Fruit fly (Drosophila melanogaster) whole organism, embryonic: Measurements from ENCODE around the gene CG15725.
A peak's percentile ranks its signal among the peaks of the same experiment; 100 is the strongest.

ENCODE experiments used
- C15 ChIP-seq: fragments of 200-800 bp; sonication (Bioruptor generic); IDR thresholded peaks from 3 replicates; pipeline ENCODE4 v1.3.6; 2022; ENCODE audit warnings: missing biosample characterization, missing genetic modification characterization
- CG1024 ChIP-seq: fragments of 200-800 bp; sonication (Bioruptor generic); IDR thresholded peaks from 2 replicates; pipeline ENCODE4 v1.3.6; 2022; ENCODE audit warnings: missing biosample characterization, missing genetic modification characterization
- CG14014 ChIP-seq: fragments of 200-800 bp; sonication (Bioruptor generic); IDR thresholded peaks from 2 replicates; pipeline ENCODE4 v1.3.6; 2022; ENCODE audit warnings: missing biosample characterization, missing genetic modification characterization
- CG16813 ChIP-seq: fragments of 200-800 bp; sonication (Bioruptor generic); IDR thresholded peaks from 3 replicates; pipeline ENCODE4 v1.3.6; 2022; ENCODE audit warnings: missing biosample characterization, missing genetic modification characterization; ENCODE audit not compliant: partially characterized antibody
- CG1792 ChIP-seq: fragments of 200-800 bp; sonication (Bioruptor generic); optimal IDR thresholded peaks from 2 replicates; lab custom pipeline; 2016; ENCODE audit warnings: missing biosample characterization, missing genetic modification characterization
- CG2129 ChIP-seq: fragments of 200-800 bp; sonication (Bioruptor generic); IDR thresholded peaks from 2 replicates; pipeline ENCODE4 v1.3.6; 2022; ENCODE audit warnings: missing biosample characterization, missing genetic modification characterization; ENCODE audit not compliant: partially characterized antibody
- CG2712 ChIP-seq: fragments of 200-800 bp; optimal IDR thresholded peaks from 3 replicates; lab custom pipeline; 2019; ENCODE audit warnings: missing biosample characterization, mild to moderate bottlenecking, missing genetic modification characterization, moderate library complexity
- CG30403 ChIP-seq: fragments of 200-800 bp; sonication (Bioruptor generic); optimal IDR thresholded peaks from 3 replicates; lab custom pipeline; 2016; ENCODE audit warnings: missing biosample characterization, missing genetic modification characterization
- CG30431 ChIP-seq: fragments of 200-800 bp; sonication (Bioruptor generic); optimal IDR thresholded peaks from 2 replicates; lab custom pipeline; 2017; ENCODE audit warnings: missing biosample characterization, missing genetic modification characterization
- CG3163 ChIP-seq: fragments of 200-800 bp; sonication (Bioruptor generic); optimal IDR thresholded peaks from 3 replicates; lab custom pipeline; 2016; ENCODE audit warnings: missing biosample characterization, missing genetic modification characterization
- CG43689 ChIP-seq: fragments of 200-800 bp; sonication (Bioruptor generic); IDR thresholded peaks from 2 replicates; pipeline ENCODE4 v1.3.6; 2022; ENCODE audit warnings: missing biosample characterization, missing genetic modification characterization
- CG4730 ChIP-seq: fragments of 200-800 bp; sonication (Bioruptor generic); IDR thresholded peaks from 2 replicates; pipeline ENCODE4 v1.3.6; 2022; ENCODE audit warnings: missing biosample characterization, missing genetic modification characterization
- CG6813 ChIP-seq: fragments of 200-800 bp; sonication (Bioruptor generic); optimal IDR thresholded peaks from 2 replicates; lab custom pipeline; 2017; ENCODE audit warnings: missing biosample characterization, missing genetic modification characterization, mild to moderate bottlenecking, moderate library complexity, missing genetic modification reagents
- CG7372 ChIP-seq: fragments of 200-800 bp; sonication (Bioruptor generic); IDR thresholded peaks from 2 replicates; pipeline ENCODE4 v1.3.6; 2022; ENCODE audit warnings: missing biosample characterization, missing genetic modification characterization
- CG8478 ChIP-seq: fragments of >200 bp; optimal IDR thresholded peaks from 2 replicates; lab custom pipeline; 2018
- CG9215 ChIP-seq: fragments of 200-800 bp; sonication (Bioruptor generic); IDR thresholded peaks from 2 replicates; pipeline ENCODE4 v1.3.6; 2022; ENCODE audit warnings: missing biosample characterization, missing genetic modification characterization
- CHES-1-like ChIP-seq: fragments of 200-800 bp; sonication (Bioruptor generic); optimal IDR thresholded peaks from 2 replicates; lab custom pipeline; 2016; ENCODE audit warnings: missing biosample characterization, missing genetic modification characterization
- CTCF ChIP-seq: fragments of 200-800 bp; sonication (Bioruptor generic); optimal IDR thresholded peaks from 2 replicates; lab custom pipeline; 2017; ENCODE audit warnings: missing biosample characterization, mild to moderate bottlenecking, missing genetic modification characterization, moderate library complexity
- Camta ChIP-seq: fragments of 200-800 bp; sonication (Bioruptor generic); optimal IDR thresholded peaks from 2 replicates; lab custom pipeline; 2016; ENCODE audit warnings: missing biosample characterization, missing genetic modification characterization
- Dip3 ChIP-seq: fragments of 200-800 bp; sonication (Bioruptor generic); optimal IDR thresholded peaks from 3 replicates; lab custom pipeline; 2016; ENCODE audit warnings: missing biosample characterization, missing genetic modification characterization
- Doc2 ChIP-seq: fragments of 200-800 bp; sonication (Bioruptor generic); IDR thresholded peaks from 2 replicates; pipeline ENCODE4 v1.3.6; 2022; ENCODE audit warnings: missing biosample characterization, missing genetic modification characterization
- E2f1 ChIP-seq: fragments of 200-800 bp; sonication (Bioruptor generic); IDR thresholded peaks from 2 replicates; pipeline ENCODE4 v1.3.6; 2022; ENCODE audit warnings: missing biosample characterization, missing genetic modification characterization
- H15 ChIP-seq: fragments of 200-800 bp; sonication (Bioruptor generic); IDR thresholded peaks from 3 replicates; pipeline ENCODE4 v1.3.6; 2022; ENCODE audit warnings: missing biosample characterization, missing genetic modification characterization
- MBD-R2 ChIP-seq: fragments of 200-800 bp; sonication (Bioruptor generic); IDR thresholded peaks from 2 replicates; pipeline ENCODE4 v1.3.6; 2022; ENCODE audit warnings: missing biosample characterization, missing genetic modification characterization
- NK7.1 ChIP-seq: fragments of 200-800 bp; sonication (Bioruptor generic); optimal IDR thresholded peaks from 3 replicates; lab custom pipeline; 2016; ENCODE audit warnings: missing biosample characterization, missing genetic modification characterization
- Nf-YA ChIP-seq: fragments of 200-800 bp; sonication (Bioruptor generic); IDR thresholded peaks from 2 replicates; pipeline ENCODE4 v1.3.6; 2022; ENCODE audit warnings: missing biosample characterization, missing genetic modification characterization
- Nf-YC ChIP-seq: fragments of 200-800 bp; optimal IDR thresholded peaks from 3 replicates; lab custom pipeline; 2019; ENCODE audit warnings: missing biosample characterization, mild to moderate bottlenecking, missing genetic modification characterization, moderate library complexity
- Ptx1 ChIP-seq: fragments of 200-800 bp; sonication (Bioruptor generic); IDR thresholded peaks from 2 replicates; pipeline ENCODE4 v1.3.6; 2022; ENCODE audit warnings: missing biosample characterization, missing genetic modification characterization
- Sox102F ChIP-seq: fragments of 200-800 bp; sonication (Bioruptor generic); optimal IDR thresholded peaks from 2 replicates; lab custom pipeline; 2018; ENCODE audit warnings: missing biosample characterization, mild to moderate bottlenecking, missing genetic modification characterization, moderate library complexity
- Ssrp ChIP-seq: fragments of 200-800 bp; sonication (Bioruptor generic); optimal IDR thresholded peaks from 2 replicates; lab custom pipeline; 2018; ENCODE audit warnings: missing biosample characterization, mild to moderate bottlenecking, missing genetic modification characterization, moderate library complexity
- aop ChIP-seq: fragments of 200-800 bp; sonication (Bioruptor generic); IDR thresholded peaks from 2 replicates; pipeline ENCODE4 v1.3.6; 2022; ENCODE audit warnings: missing biosample characterization, missing genetic modification characterization
- danr ChIP-seq: fragments of 200-800 bp; sonication (Bioruptor generic); IDR thresholded peaks from 2 replicates; pipeline ENCODE4 v1.3.6; 2022; ENCODE audit warnings: missing biosample characterization, missing genetic modification characterization
- dati ChIP-seq: fragments of 200-800 bp; sonication (Bioruptor generic); IDR thresholded peaks from 2 replicates; pipeline ENCODE4 v1.3.6; 2022; ENCODE audit warnings: missing biosample characterization, missing genetic modification characterization
- emc ChIP-seq: fragments of 200-800 bp; sonication (Bioruptor generic); optimal IDR thresholded peaks from 2 replicates; lab custom pipeline; 2016; ENCODE audit warnings: missing biosample characterization, missing genetic modification characterization
- fd3F ChIP-seq: fragments of 200-800 bp; sonication (Bioruptor generic); optimal IDR thresholded peaks from 2 replicates; lab custom pipeline; 2018; ENCODE audit warnings: missing biosample characterization, mild to moderate bottlenecking, missing genetic modification characterization, moderate library complexity
- insv ChIP-seq, 2 experiments: fragments of 200-800 bp; sonication (Bioruptor generic); optimal IDR thresholded peaks; 3 replicates each; lab custom pipeline; 2016 to 2018; ENCODE audit warnings: missing biosample characterization in 2 of 2, missing genetic modification characterization in 2 of 2
- jing ChIP-seq: fragments of 200-800 bp; sonication (Bioruptor generic); optimal IDR thresholded peaks from 2 replicates; lab custom pipeline; 2018; ENCODE audit warnings: missing biosample characterization, mild to moderate bottlenecking, missing genetic modification characterization
- lab ChIP-seq: fragments of 200-800 bp; sonication (Bioruptor generic); optimal IDR thresholded peaks from 3 replicates; lab custom pipeline; 2017; ENCODE audit warnings: missing biosample characterization, missing genetic modification characterization, mild to moderate bottlenecking, moderate library complexity, missing genetic modification reagents
- lola ChIP-seq, 3 experiments: fragments of >200 bp in 2 of 3; fragments of 200-800 bp in 1 of 3; sonication (Bioruptor generic) in 1 of 3; optimal IDR thresholded peaks; 2 replicates each; lab custom pipeline; 2017 to 2019; ENCODE audit warnings: missing biosample characterization in 3 of 3, missing genetic modification characterization in 3 of 3, mild to moderate bottlenecking in 1 of 3, moderate library complexity in 1 of 3
- otp ChIP-seq: fragments of 200-800 bp; sonication (Bioruptor generic); IDR thresholded peaks from 3 replicates; pipeline ENCODE4, ENCODE4 v1.3.6; 2022; ENCODE audit warnings: missing biosample characterization, missing genetic modification characterization
- phol ChIP-seq: fragments of 200-800 bp; sonication (Bioruptor generic); optimal IDR thresholded peaks from 3 replicates; lab custom pipeline; 2018; ENCODE audit warnings: missing biosample characterization, mild to moderate bottlenecking, missing genetic modification characterization, moderate library complexity
- slbo ChIP-seq: fragments of 200-800 bp; sonication (Bioruptor generic); IDR thresholded peaks from 2 replicates; pipeline ENCODE4 v1.3.6; 2022; ENCODE audit warnings: missing biosample characterization, missing genetic modification characterization
- sob ChIP-seq: fragments of 200-800 bp; sonication (Bioruptor generic); IDR thresholded peaks from 2 replicates; pipeline ENCODE4 v1.3.6; 2022; ENCODE audit warnings: missing biosample characterization, missing genetic modification characterization
- ssp ChIP-seq: fragments of 200-800 bp; sonication (Bioruptor generic); IDR thresholded peaks from 2 replicates; pipeline ENCODE4 v1.3.6; 2022; ENCODE audit warnings: missing biosample characterization, missing genetic modification characterization
- vvl ChIP-seq: fragments of 200-800 bp; sonication (Bioruptor generic); IDR thresholded peaks from 2 replicates; pipeline ENCODE4 v1.3.6; 2022; ENCODE audit warnings: missing biosample characterization, missing genetic modification characterization
- wdn ChIP-seq: fragments of 200-800 bp; sonication (Bioruptor generic); IDR thresholded peaks from 2 replicates; pipeline ENCODE4 v1.3.6; 2022; ENCODE audit warnings: missing biosample characterization, missing genetic modification characterization
- z ChIP-seq: fragments of 200-800 bp; sonication (Bioruptor generic); IDR thresholded peaks from 3 replicates; pipeline ENCODE4 v1.3.6; 2022; ENCODE audit warnings: missing biosample characterization, missing genetic modification characterization
- zen2 ChIP-seq: fragments of 200-800 bp; sonication (Bioruptor generic); IDR thresholded peaks from 3 replicates; pipeline ENCODE4 v1.3.6; 2022; ENCODE audit warnings: missing biosample characterization, missing genetic modification characterization; ENCODE audit not compliant: partially characterized antibody

Gene CG15725

DNA sequence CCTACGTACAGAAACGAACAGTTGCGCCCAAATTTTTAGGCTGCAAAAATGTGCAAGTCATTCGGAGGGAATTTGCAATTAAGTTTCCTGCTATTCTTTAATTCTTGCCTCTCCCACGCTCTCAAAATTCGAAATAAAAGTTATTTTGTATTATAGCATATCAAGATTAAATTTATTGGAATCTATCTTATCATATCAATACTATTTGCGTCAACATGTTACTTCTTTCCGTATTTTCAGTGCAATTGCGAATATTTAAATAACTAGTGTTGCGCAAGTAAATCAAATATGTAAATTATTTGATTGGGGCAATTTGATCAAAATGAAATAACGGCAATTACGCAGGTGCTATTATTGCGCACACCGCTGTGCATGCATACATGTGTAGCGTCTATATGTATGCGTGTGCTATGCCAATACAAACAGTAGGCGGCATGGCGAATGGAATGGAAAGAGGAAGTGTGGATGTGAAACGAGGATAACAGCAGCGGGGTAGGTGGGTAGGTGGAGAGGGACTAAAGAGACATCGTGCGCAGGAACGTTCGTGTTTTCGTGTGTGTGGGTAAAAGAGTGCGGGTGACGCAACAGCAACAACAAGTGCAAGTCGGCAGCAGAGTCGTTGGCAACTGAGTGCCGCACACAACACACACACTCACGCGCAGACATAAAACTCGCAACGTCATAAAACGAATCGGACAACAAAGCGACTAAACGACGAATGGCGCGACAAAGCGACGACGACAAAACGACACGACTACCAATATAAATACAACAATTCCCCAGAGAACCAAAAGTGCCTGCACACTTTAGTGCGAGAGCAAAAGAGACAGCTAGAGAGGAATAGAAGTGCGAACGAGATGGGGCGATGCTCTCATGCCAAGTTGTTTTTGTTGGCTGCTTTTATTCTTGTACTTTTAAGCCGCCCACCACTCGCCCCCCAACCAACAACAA is 30.1 kb downstream of the CG15725 start (continued):
- peak; percentile 93 for TF ChIP-seq Sox102F
- peak; percentile 81 for TF ChIP-seq CG7372 (GFP tag; lab: Robert Waterston, UW)
- TF ChIP-seq Nf-YA (GFP tag; lab: Robert Waterston, UW), result peak; percentile 76; the same call in 1 of the 2 replicates
- peak; percentile 81 for TF ChIP-seq Nf-YC

DNA sequence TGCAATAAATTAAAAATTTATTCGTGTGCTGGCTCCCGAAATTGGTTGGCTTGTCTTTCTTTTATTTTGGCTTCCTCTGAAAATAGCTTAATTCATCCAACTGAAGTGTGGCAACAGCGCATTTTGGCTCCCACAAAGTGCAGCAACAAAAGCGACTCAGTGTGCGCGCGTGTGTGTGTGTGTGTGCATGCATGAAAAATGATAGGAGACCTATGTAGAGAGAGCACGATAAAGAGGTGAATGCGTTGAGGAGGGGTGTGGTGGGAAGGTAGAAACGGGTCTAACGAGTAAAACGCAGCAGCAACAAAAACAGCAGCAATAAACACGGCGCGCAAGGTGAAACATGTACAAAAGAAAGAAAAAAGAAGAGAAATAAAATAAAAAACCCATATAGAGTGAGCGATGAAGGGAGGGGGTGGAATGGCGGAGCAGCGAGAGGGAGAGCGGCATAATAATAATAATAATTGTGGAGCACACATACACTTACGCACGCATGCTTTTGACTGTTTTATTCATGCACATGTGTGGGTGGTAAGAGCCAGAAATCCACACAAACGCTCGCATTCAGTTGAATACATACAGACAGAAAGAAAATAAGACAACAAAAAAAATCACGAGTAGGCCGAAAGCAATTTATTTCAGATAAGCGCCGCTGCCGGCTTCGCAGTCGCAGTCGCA is 31.5 kb downstream of the CG15725 start:
- TF ChIP-seq aop (GFP tag; lab: Robert Waterston, UW), result no peak
- TF ChIP-seq Ssrp (tag; lab: Kevin White, UChicago), result no peak
- no peak for TF ChIP-seq CG6813 (GFP tag; lab: Kevin White, UChicago)
- TF ChIP-seq sob (GFP tag; lab: Robert Waterston, UW), result no peak
- no peak for TF ChIP-seq jing (GFP tag; lab: Kevin White, UChicago)
- TF ChIP-seq CG30403 (GFP tag; lab: Kevin White, UChicago), result no peak
- TF ChIP-seq phol (tag; lab: Kevin White, UChicago), result no peak
- TF ChIP-seq CG1024, result no peak
- TF ChIP-seq CG1792 (GFP tag; lab: Kevin White, UChicago), result no peak
- peak; percentile 38 for TF ChIP-seq CG3163
- no peak for TF ChIP-seq z (GFP tag; lab: Robert Waterston, UW)
- no peak for TF ChIP-seq danr
- no peak for TF ChIP-seq C15
- TF ChIP-seq MBD-R2 (GFP tag; lab: Robert Waterston, UW), result no peak
- no peak for TF ChIP-seq wdn (GFP tag; lab: Robert Waterston, UW)
- no peak for TF ChIP-seq Dip3 (GFP tag; lab: Kevin White, UChicago)
- TF ChIP-seq slbo (GFP tag; lab: Robert Waterston, UW), result no peak
- no peak for TF ChIP-seq E2f1
- no peak for TF ChIP-seq CG8478 (lab: Kevin White, UChicago)
- no peak for TF ChIP-seq lab (GFP tag; lab: Kevin White, UChicago)
- no peak for TF ChIP-seq Ptx1 (GFP tag; lab: Robert Waterston, UW)
- TF ChIP-seq CG14014 (GFP tag; lab: Robert Waterston, UW), result no peak
- TF ChIP-seq fd3F (GFP tag; lab: Kevin White, UChicago), result no peak
- no peak for TF ChIP-seq CG30431 (GFP tag; lab: Kevin White, UChicago)
- no peak for TF ChIP-seq CG16813
- TF ChIP-seq Camta (GFP tag; lab: Kevin White, UChicago), result no peak
- TF ChIP-seq H15 (GFP tag; lab: Robert Waterston, UW), result no peak
- no peak for TF ChIP-seq CG2129
- no peak for TF ChIP-seq CG2712 (tag; lab: Kevin White, UChicago)
- peak; percentile 31; the same call in 1 of the 3 replicates for TF ChIP-seq otp
- TF ChIP-seq CHES-1-like (GFP tag; lab: Kevin White, UChicago), result no peak
- no peak for TF ChIP-seq lola (GFP tag; optimal IDR thresholded peaks at IDR 0.05; lab: Kevin White, UChicago)
- no peak for TF ChIP-seq CG4730 (GFP tag; lab: Robert Waterston, UW)
- TF ChIP-seq CG9215, result no peak
- TF ChIP-seq NK7.1, result peak; percentile 27
- peak; percentile 45; the same call in 1 of the 2 replicates for TF ChIP-seq vvl
- no peak for TF ChIP-seq emc
- no peak for TF ChIP-seq CTCF
- TF ChIP-seq ssp, result no peak
- no peak for TF ChIP-seq CG43689 (GFP tag; lab: Robert Waterston, UW)
- TF ChIP-seq insv (GFP tag; optimal IDR thresholded peaks at IDR 0.05; lab: Kevin White, UChicago), result no peak
- no peak for TF ChIP-seq Doc2 (GFP tag; lab: Robert Waterston, UW)
- no peak for TF ChIP-seq dati (GFP tag; lab: Robert Waterston, UW)
- TF ChIP-seq zen2 (GFP tag; lab: Robert Waterston, UW), result no peak
